Worm (Caenorhabditis elegans) whole organism, early embryonic: Measurements from ENCODE around the gene let-413.
A peak's percentile ranks its signal among the peaks of the same experiment; 100 is the strongest.

Experiments
- B0310.2 ChIP-seq: sonication (generic microtip); optimal IDR thresholded peaks from 2 replicates; lab custom pipeline; 2016; ENCODE audit warnings: mild to moderate bottlenecking, missing genetic modification characterization, missing compliant biosample characterization
- F13C5.2 ChIP-seq: sonication (generic microtip); optimal IDR thresholded peaks from 2 replicates; lab custom pipeline; 2017; ENCODE audit warnings: mild to moderate bottlenecking, missing genetic modification characterization, inconsistent platforms, missing compliant biosample characterization
- aly-1 ChIP-seq: sonication (generic microtip); optimal IDR thresholded peaks from 2 replicates; lab custom pipeline; 2016; ENCODE audit warnings: missing genetic modification characterization, missing compliant biosample characterization
- ama-1 ChIP-seq: fragments of 150-350 bp; optimal IDR thresholded peaks from 2 replicates; lab custom pipeline; 2014
- ceh-13 ChIP-seq: fragments of 200-800 bp; sonication (Bioruptor generic); optimal IDR thresholded peaks from 2 replicates; lab custom pipeline; 2018; ENCODE audit warnings: mild to moderate bottlenecking, missing genetic modification characterization, missing compliant biosample characterization
- ceh-36 ChIP-seq: sonication (generic microtip); optimal IDR thresholded peaks from 2 replicates; lab custom pipeline; 2016; ENCODE audit warnings: missing genetic modification characterization, inconsistent platforms, missing compliant biosample characterization
- ets-7 ChIP-seq: sonication (generic microtip); optimal IDR thresholded peaks from 2 replicates; lab custom pipeline; 2016; ENCODE audit warnings: missing genotype, missing genetic modification characterization, missing compliant biosample characterization
- flt-1 ChIP-seq: fragments of 200-800 bp; sonication (Bioruptor generic); IDR thresholded peaks from 2 replicates; pipeline ENCODE4 v1.3.6; 2022; ENCODE audit warnings: missing genetic modification characterization, missing compliant biosample characterization
- hmbx-1 ChIP-seq: sonication (generic microtip); optimal IDR thresholded peaks from 2 replicates; lab custom pipeline; 2016; ENCODE audit warnings: mild to moderate bottlenecking, missing genetic modification characterization, missing compliant biosample characterization
- hmg-4 ChIP-seq: fragments of 200-800 bp; sonication (Bioruptor generic); optimal IDR thresholded peaks from 2 replicates; lab custom pipeline; 2018; ENCODE audit warnings: mild to moderate bottlenecking, missing genetic modification characterization, missing compliant biosample characterization
- hnd-1 ChIP-seq: sonication (generic microtip); optimal IDR thresholded peaks from 2 replicates; lab custom pipeline; 2016; ENCODE audit warnings: missing genetic modification characterization, missing compliant biosample characterization
- pes-1 ChIP-seq: fragments of 200-800 bp; sonication (Bioruptor generic); IDR thresholded peaks from 2 replicates; pipeline ENCODE4 v1.3.6; 2022; ENCODE audit warnings: missing genetic modification reagents, missing genetic modification characterization, missing compliant biosample characterization
- scrt-1 ChIP-seq: fragments of 200-800 bp; sonication (Bioruptor generic); IDR thresholded peaks from 2 replicates; pipeline ENCODE4 v1.3.6; 2022; ENCODE audit warnings: missing genetic modification characterization, missing compliant biosample characterization
- sea-1 ChIP-seq: fragments of 200-800 bp; sonication (Bioruptor generic); conservative IDR thresholded peaks from 2 replicates; pipeline ENCODE4 v1.3.6; 2022; ENCODE audit warnings: missing genetic modification characterization, missing compliant biosample characterization
- tbx-11 ChIP-seq: fragments of 200-800 bp; sonication (Bioruptor generic); IDR thresholded peaks from 2 replicates; pipeline ENCODE4 v1.3.6; 2022; ENCODE audit warnings: missing genetic modification characterization, missing compliant biosample characterization
- tbx-37 ChIP-seq: fragments of 200-800 bp; sonication (Bioruptor generic); conservative IDR thresholded peaks from 2 replicates; pipeline ENCODE4 v1.3.6; 2022; ENCODE audit warnings: missing genetic modification reagents, missing genetic modification characterization, missing compliant biosample characterization
- tra-4 ChIP-seq: sonication (generic microtip); optimal IDR thresholded peaks from 2 replicates; lab custom pipeline; 2017; ENCODE audit warnings: missing genetic modification characterization, missing compliant biosample characterization

The let-413 gene

ce11 chrV:7980993-7981595, 3.5 kb upstream of the let-413 start, which contains the start of gene F26D11.1:
Gene F26D11.1 (plus strand): TSS chrV:7981545.
- TF ChIP-seq tbx-11 (GFP tag; lab: Robert Waterston, UW) = no peak
- TF ChIP-seq pes-1 (GFP tag; lab: Robert Waterston, UW) = no peak
- no peak for TF ChIP-seq tbx-37 (GFP tag; lab: Robert Waterston, UW)
- TF ChIP-seq B0310.2 (tag; lab: Kevin White, UChicago) = no peak
- no peak for TF ChIP-seq tra-4 (tag; lab: Kevin White, UChicago)
- no peak for TF ChIP-seq scrt-1 (GFP tag; lab: Robert Waterston, UW)
- TF ChIP-seq ceh-13 (GFP tag; lab: Kevin White, UChicago) = no peak
- TF ChIP-seq sea-1 (GFP tag; lab: Robert Waterston, UW) = no peak
- no peak for TF ChIP-seq aly-1
- TF ChIP-seq hmbx-1 = no peak
- no peak for TF ChIP-seq hnd-1
- TF ChIP-seq flt-1 = no peak
- TF ChIP-seq ets-7 (tag; lab: Kevin White, UChicago) = no peak

ce11 chrV:7980370-7980987, 2.9 kb upstream of the let-413 start:
- TF ChIP-seq flt-1 = no peak
- no peak for TF ChIP-seq aly-1
- no peak for TF ChIP-seq ama-1 (lab: Kevin White, UChicago)
- TF ChIP-seq scrt-1 (GFP tag; lab: Robert Waterston, UW) = no peak
- no peak for TF ChIP-seq ets-7 (tag; lab: Kevin White, UChicago)
- TF ChIP-seq hmg-4 (GFP tag; lab: Kevin White, UChicago) = no peak
- no peak for TF ChIP-seq tra-4 (tag; lab: Kevin White, UChicago)
- no peak for TF ChIP-seq ceh-36 (tag; lab: Kevin White, UChicago)
- TF ChIP-seq F13C5.2 (tag; lab: Kevin White, UChicago) = no peak
- no peak for TF ChIP-seq sea-1 (GFP tag; lab: Robert Waterston, UW)

- peak; percentile 40; the same call in 1 of the 2 replicates for TF ChIP-seq sea-1 (GFP tag; lab: Robert Waterston, UW)
- TF ChIP-seq hmbx-1 = no peak
- TF ChIP-seq ceh-36 (tag; lab: Kevin White, UChicago) = peak; percentile 17
- no peak for TF ChIP-seq flt-1
- TF ChIP-seq ceh-13 (GFP tag; lab: Kevin White, UChicago) = no peak
- peak; percentile 87 for TF ChIP-seq hmg-4 (GFP tag; lab: Kevin White, UChicago)
- peak; percentile 74 for TF ChIP-seq B0310.2 (tag; lab: Kevin White, UChicago)
- no peak for TF ChIP-seq tbx-37 (GFP tag; lab: Robert Waterston, UW)
- TF ChIP-seq F13C5.2 (tag; lab: Kevin White, UChicago) = peak; percentile 38
- TF ChIP-seq tbx-11 (GFP tag; lab: Robert Waterston, UW) = no peak
These were observed 1.2 kb upstream of the let-413 start for ce11 chrV:7978798-7979197.

ce11 chrV:7971376-7971775, 6.2 kb downstream of the let-413 start:
- no peak for TF ChIP-seq aly-1
- TF ChIP-seq pes-1 (GFP tag; lab: Robert Waterston, UW) = no peak
- TF ChIP-seq tra-4 (tag; lab: Kevin White, UChicago) = no peak
- TF ChIP-seq ama-1 (lab: Kevin White, UChicago) = no peak
- no peak for TF ChIP-seq ceh-36 (tag; lab: Kevin White, UChicago)
- no peak for TF ChIP-seq tbx-11 (GFP tag; lab: Robert Waterston, UW)
- TF ChIP-seq ets-7 (tag; lab: Kevin White, UChicago) = no peak
- TF ChIP-seq F13C5.2 (tag; lab: Kevin White, UChicago) = no peak
- no peak for TF ChIP-seq scrt-1 (GFP tag; lab: Robert Waterston, UW)
- TF ChIP-seq ceh-13 (GFP tag; lab: Kevin White, UChicago) = no peak
- no peak for TF ChIP-seq B0310.2 (tag; lab: Kevin White, UChicago)
- TF ChIP-seq hmbx-1 = no peak
- TF ChIP-seq hmg-4 (GFP tag; lab: Kevin White, UChicago) = no peak

ce11 chrV:7970519-7970918, 7.1 kb downstream of the let-413 start:
- no peak for TF ChIP-seq ceh-36 (tag; lab: Kevin White, UChicago)
- TF ChIP-seq flt-1 = no peak

ce11 chrV:7969107-7969506, 8.5 kb downstream of the let-413 start, which contains the start of gene che-7:
Gene che-7 (minus strand): TSS chrV:7969207.
- TF ChIP-seq tbx-37 (GFP tag; lab: Robert Waterston, UW) (no peak), ama-1 (lab: Kevin White, UChicago) (no peak), hmbx-1 (no peak), ceh-13 (GFP tag; lab: Kevin White, UChicago) (no peak), tbx-11 (GFP tag; lab: Robert Waterston, UW) (no peak), sea-1 (GFP tag; lab: Robert Waterston, UW) (no peak), ets-7 (tag; lab: Kevin White, UChicago) (no peak), flt-1 (no peak), tra-4 (tag; lab: Kevin White, UChicago) (no peak), hnd-1 (no peak), F13C5.2 (tag; lab: Kevin White, UChicago) (no peak), hmg-4 (GFP tag; lab: Kevin White, UChicago) (no peak), scrt-1 (GFP tag; lab: Robert Waterston, UW) (no peak), aly-1 (no peak), pes-1 (GFP tag; lab: Robert Waterston, UW) (no peak), B0310.2 (tag; lab: Kevin White, UChicago) (no peak), ceh-36 (tag; lab: Kevin White, UChicago) (no peak)

- TF ChIP-seq F13C5.2 (tag; lab: Kevin White, UChicago) = no peak
- TF ChIP-seq flt-1 = no peak
- no peak for TF ChIP-seq tbx-37 (GFP tag; lab: Robert Waterston, UW)
- no peak for TF ChIP-seq aly-1
- no peak for TF ChIP-seq scrt-1 (GFP tag; lab: Robert Waterston, UW)
- TF ChIP-seq tbx-11 (GFP tag; lab: Robert Waterston, UW) = no peak
- TF ChIP-seq hmg-4 (GFP tag; lab: Kevin White, UChicago) = no peak
- no peak for TF ChIP-seq hnd-1
- no peak for TF ChIP-seq B0310.2 (tag; lab: Kevin White, UChicago)
- TF ChIP-seq pes-1 (GFP tag; lab: Robert Waterston, UW) = no peak
- no peak for TF ChIP-seq ceh-36 (tag; lab: Kevin White, UChicago)
- TF ChIP-seq sea-1 (GFP tag; lab: Robert Waterston, UW) = no peak
These were observed 13.1 kb downstream of the let-413 start for ce11 chrV:7964429-7964828.
